Worm (Caenorhabditis elegans): Measurements from ENCODE around the gene C10E2.1.

Gene C10E2.1

ce11 chrX:16762529-16762928 is at the start of gene C10E2.1:
Gene C10E2.1, plus strand, starts transcription at chrX:16762829.
- TF ChIP-seq T23F11.4 (GFP tag; optimal IDR thresholded peaks at IDR 0.05) (no peak), dmd-4 (tag; optimal IDR thresholded peaks at IDR 0.05; ENCODE audit: borderline replicate concordance) (no peak), tbx-2 (tag; optimal IDR thresholded peaks at IDR 0.05) (no peak), madf-2 (tag; optimal IDR thresholded peaks at IDR 0.05) (no peak), hlh-6 (tag; optimal IDR thresholded peaks at IDR 0.05) (no peak), ceh-2 (tag; optimal IDR thresholded peaks at IDR 0.05) (no peak), unc-3 (GFP tag; conservative IDR thresholded peaks at IDR 0.05) (no peak), unc-3 (tag; optimal IDR thresholded peaks at IDR 0.05) (no peak), fkh-6 (tag; optimal IDR thresholded peaks at IDR 0.05) (no peak), pha-4 (tag; optimal IDR thresholded peaks at IDR 0.05) (no peak), ceh-31 (tag; optimal IDR thresholded peaks at IDR 0.05) (no peak), zip-5 (tag; optimal IDR thresholded peaks at IDR 0.05) (no peak), odd-2 (tag; optimal IDR thresholded peaks at IDR 0.05) (no peak), lin-11 (tag; optimal IDR thresholded peaks at IDR 0.05) (no peak), ets-4 (tag; optimal IDR thresholded peaks at IDR 0.05) (no peak), sox-2 (GFP tag; IDR thresholded peaks at IDR 0.05) (no peak)

- no peak for TF ChIP-seq che-1 (tag; optimal IDR thresholded peaks at IDR 0.05)
- no peak for TF ChIP-seq sox-2 (GFP tag; IDR thresholded peaks at IDR 0.05)
- TF ChIP-seq sox-4 (tag; optimal IDR thresholded peaks at IDR 0.05) = no peak
- no peak for TF ChIP-seq fkh-6 (tag; optimal IDR thresholded peaks at IDR 0.05)
- TF ChIP-seq zip-5 (tag; optimal IDR thresholded peaks at IDR 0.05) = no peak
- TF ChIP-seq fax-1 (tag; optimal IDR thresholded peaks at IDR 0.05) = no peak
- TF ChIP-seq dve-1 (tag; optimal IDR thresholded peaks at IDR 0.05) = no peak
- no peak for TF ChIP-seq tbx-2 (tag; optimal IDR thresholded peaks at IDR 0.05)
- no peak for TF ChIP-seq nhr-11 (tag; optimal IDR thresholded peaks at IDR 0.05)
- no peak for TF ChIP-seq ets-4 (tag; optimal IDR thresholded peaks at IDR 0.05)
Measured at ce11 chrX:16715938-16716337, 46.7 kb upstream of the C10E2.1 start.

- TF ChIP-seq npax-4 (tag; optimal IDR thresholded peaks at IDR 0.05) (no peak), C08G9.2 (tag; optimal IDR thresholded peaks at IDR 0.05) (no peak), unc-3 (GFP tag; conservative IDR thresholded peaks at IDR 0.05) (no peak), unc-3 (tag; optimal IDR thresholded peaks at IDR 0.05) (no peak), ceh-19 (GFP tag; optimal IDR thresholded peaks at IDR 0.05) (no peak), ztf-16 (tag; optimal IDR thresholded peaks at IDR 0.05) (no peak), ceh-30 (tag; optimal IDR thresholded peaks at IDR 0.05) (no peak), unc-55 (GFP tag; optimal IDR thresholded peaks at IDR 0.05) (no peak), eyg-1 (tag; optimal IDR thresholded peaks at IDR 0.05) (no peak), lim-6 (tag; optimal IDR thresholded peaks at IDR 0.05) (no peak), nhr-11 (tag; optimal IDR thresholded peaks at IDR 0.05) (no peak), elt-2 (tag; optimal IDR thresholded peaks at IDR 0.05) (no peak), pax-1 (tag; optimal IDR thresholded peaks at IDR 0.05) (no peak), tbx-2 (tag; optimal IDR thresholded peaks at IDR 0.05) (no peak), pha-2 (tag; optimal IDR thresholded peaks at IDR 0.05) (no peak)
Measured at ce11 chrX:16721930-16722329, 40.7 kb upstream of the C10E2.1 start.

- TF ChIP-seq fkh-6 (tag; optimal IDR thresholded peaks at IDR 0.05) (no peak), pag-3 (tag; optimal IDR thresholded peaks at IDR 0.05; ENCODE audit: borderline replicate concordance) (no peak), ceh-9 (tag; optimal IDR thresholded peaks at IDR 0.05) (no peak), ceh-2 (tag; optimal IDR thresholded peaks at IDR 0.05) (no peak), ceh-30 (tag; optimal IDR thresholded peaks at IDR 0.05) (no peak), elt-2 (tag; optimal IDR thresholded peaks at IDR 0.05) (no peak), pros-1 (tag; optimal IDR thresholded peaks at IDR 0.05) (no peak), unc-42 (tag; optimal IDR thresholded peaks at IDR 0.05) (no peak), ref-2 (tag; optimal IDR thresholded peaks at IDR 0.05) (no peak), pha-4 (tag; optimal IDR thresholded peaks at IDR 0.05) (no peak), fkh-10 (GFP tag; optimal IDR thresholded peaks at IDR 0.05) (no peak)
Measured at ce11 chrX:16724954-16725353, 37.7 kb upstream of the C10E2.1 start.
